Fruit fly (Drosophila melanogaster) whole organism, embryonic: Measurements from ENCODE around the gene CG32713.

Source experiments
- Atf6 ChIP-seq: fragments of 200-800 bp; sonication (Bioruptor generic); IDR thresholded peaks from 2 replicates; pipeline ENCODE4 v1.3.6; 2022; ENCODE audit warnings: missing biosample characterization, missing genetic modification characterization
- B-H1 ChIP-seq: fragments of 200-800 bp; sonication (Bioruptor generic); IDR thresholded peaks from 3 replicates; pipeline ENCODE4 v1.3.6; 2022; ENCODE audit warnings: missing biosample characterization, missing genetic modification characterization
- Bgb ChIP-seq: fragments of 200-800 bp; sonication (Bioruptor generic); IDR thresholded peaks from 2 replicates; pipeline ENCODE4 v1.3.6; 2022; ENCODE audit warnings: missing biosample characterization, missing genetic modification characterization; ENCODE audit not compliant: partially characterized antibody
- CG1024 ChIP-seq: fragments of 200-800 bp; sonication (Bioruptor generic); IDR thresholded peaks from 2 replicates; pipeline ENCODE4 v1.3.6; 2022; ENCODE audit warnings: missing biosample characterization, missing genetic modification characterization
- CG10274 ChIP-seq: fragments of 200-800 bp; sonication (Bioruptor generic); optimal IDR thresholded peaks from 3 replicates; lab custom pipeline; 2017; ENCODE audit warnings: missing biosample characterization, mild to moderate bottlenecking, missing genetic modification characterization
- CG10366 ChIP-seq: fragments of 200-800 bp; sonication (Bioruptor generic); IDR thresholded peaks from 2 replicates; pipeline ENCODE4 v1.3.6; 2022; ENCODE audit warnings: missing biosample characterization, missing genetic modification characterization
- CG11085 ChIP-seq: fragments of 200-800 bp; sonication (Bioruptor generic); IDR thresholded peaks from 2 replicates; pipeline ENCODE4 v1.3.6; 2022; ENCODE audit warnings: missing biosample characterization, missing genetic modification characterization
- CG11504 ChIP-seq: fragments of 200-800 bp; sonication (Bioruptor generic); optimal IDR thresholded peaks from 3 replicates; lab custom pipeline; 2019; ENCODE audit warnings: missing biosample characterization, mild to moderate bottlenecking, missing genetic modification characterization, moderate library complexity
- CG14441 ChIP-seq: fragments of 200-800 bp; sonication (Bioruptor generic); IDR thresholded peaks from 2 replicates; pipeline ENCODE4 v1.3.6; 2022; ENCODE audit warnings: missing biosample characterization, missing genetic modification characterization
- CG1647 ChIP-seq: fragments of 200-800 bp; sonication (Bioruptor generic); optimal IDR thresholded peaks from 3 replicates; lab custom pipeline; 2016; ENCODE audit warnings: missing biosample characterization, missing genetic modification characterization
- CG17359 ChIP-seq: fragments of 200-800 bp; sonication (Bioruptor generic); optimal IDR thresholded peaks from 3 replicates; lab custom pipeline; 2018; ENCODE audit warnings: missing biosample characterization, mild to moderate bottlenecking, missing genetic modification characterization, moderate library complexity
- CG2120 ChIP-seq: fragments of 200-800 bp; sonication (Bioruptor generic); optimal IDR thresholded peaks from 3 replicates; lab custom pipeline; 2016; ENCODE audit warnings: missing biosample characterization, missing genetic modification characterization
- CG4404 ChIP-seq: fragments of 200-800 bp; sonication (Bioruptor generic); IDR thresholded peaks from 2 replicates; pipeline ENCODE4 v1.3.6; 2022; ENCODE audit warnings: missing biosample characterization, missing genetic modification characterization
- CG4820 ChIP-seq: fragments of 200-800 bp; sonication (Bioruptor generic); optimal IDR thresholded peaks from 3 replicates; lab custom pipeline; 2016; ENCODE audit warnings: missing biosample characterization, missing genetic modification characterization
- CG6175 ChIP-seq: fragments of 200-800 bp; sonication (Bioruptor generic); IDR thresholded peaks from 3 replicates; pipeline ENCODE4 v1.3.6; 2022; ENCODE audit warnings: missing biosample characterization, missing genetic modification characterization
- CG6254 ChIP-seq: fragments of 200-800 bp; sonication (Bioruptor generic); optimal IDR thresholded peaks from 3 replicates; lab custom pipeline; 2017; ENCODE audit warnings: mild to moderate bottlenecking, missing biosample characterization, missing genetic modification reagents, missing genetic modification characterization
- CG7786 ChIP-seq: fragments of 200-800 bp; sonication (Bioruptor generic); optimal IDR thresholded peaks from 2 replicates; lab custom pipeline; 2016; ENCODE audit warnings: missing biosample characterization, missing genetic modification characterization
- CG7839 ChIP-seq: fragments of 200-800 bp; sonication (Bioruptor generic); optimal IDR thresholded peaks from 3 replicates; lab custom pipeline; 2018; ENCODE audit warnings: missing biosample characterization, mild to moderate bottlenecking, missing genetic modification characterization, moderate library complexity
- H2.0 ChIP-seq: fragments of 200-800 bp; sonication (Bioruptor generic); IDR thresholded peaks from 2 replicates; pipeline ENCODE4 v1.3.6; 2022; ENCODE audit warnings: missing biosample characterization, missing genetic modification characterization
- Hey ChIP-seq: fragments of 200-800 bp; sonication (Bioruptor generic); optimal IDR thresholded peaks from 3 replicates; lab custom pipeline; 2018; ENCODE audit warnings: missing biosample characterization, mild to moderate bottlenecking, missing genetic modification characterization
- Med ChIP-seq: fragments of 200-800 bp; sonication (Bioruptor generic); peaks from one replicate; lab custom pipeline; 2016; ENCODE audit warnings: missing biosample characterization, missing genetic modification characterization, mild to moderate bottlenecking, inconsistent platforms, moderate library complexity
- Nf-YA ChIP-seq: fragments of 200-800 bp; sonication (Bioruptor generic); IDR thresholded peaks from 2 replicates; pipeline ENCODE4 v1.3.6; 2022; ENCODE audit warnings: missing biosample characterization, missing genetic modification characterization
- Rfx ChIP-seq: fragments of 200-800 bp; sonication (Bioruptor generic); IDR thresholded peaks from 2 replicates; pipeline ENCODE4 v1.3.6; 2022; ENCODE audit warnings: missing biosample characterization, missing genetic modification characterization
- Taf1 ChIP-seq: fragments of 200-800 bp; sonication (Bioruptor generic); IDR thresholded peaks from 2 replicates; pipeline ENCODE4 v1.3.6; 2022; ENCODE audit warnings: missing biosample characterization, missing genetic modification characterization
- Usf ChIP-seq: fragments of 200-800 bp; sonication (Bioruptor generic); optimal IDR thresholded peaks from 2 replicates; lab custom pipeline; 2017; ENCODE audit warnings: missing genotype, missing biosample characterization, missing genetic modification characterization
- Xbp1 ChIP-seq: fragments of 200-800 bp; sonication (Bioruptor generic); optimal IDR thresholded peaks from 3 replicates; lab custom pipeline; 2016; ENCODE audit warnings: missing biosample characterization, mild to moderate bottlenecking, missing genetic modification characterization
- amos ChIP-seq: fragments of 200-800 bp; sonication (Bioruptor generic); IDR thresholded peaks from 2 replicates; pipeline ENCODE4 v1.3.6; 2022; ENCODE audit warnings: missing biosample characterization, missing genetic modification characterization; ENCODE audit not compliant: partially characterized antibody
- ara ChIP-seq: fragments of 200-800 bp; sonication (Bioruptor generic); IDR thresholded peaks from 2 replicates; pipeline ENCODE4 v1.3.6; 2022; ENCODE audit warnings: missing biosample characterization, missing genetic modification characterization
- cwo ChIP-seq: fragments of 200-800 bp; sonication (Bioruptor generic); optimal IDR thresholded peaks from 3 replicates; lab custom pipeline; 2017; ENCODE audit warnings: missing biosample characterization, missing genetic modification characterization, mild to moderate bottlenecking, moderate library complexity, missing genetic modification reagents
- dmrt99B ChIP-seq: fragments of 200-800 bp; sonication (Bioruptor generic); optimal IDR thresholded peaks from 2 replicates; lab custom pipeline; 2018; ENCODE audit warnings: missing biosample characterization, mild to moderate bottlenecking, missing genetic modification characterization, moderate library complexity
- exex ChIP-seq: fragments of 200-800 bp; sonication (Bioruptor generic); optimal IDR thresholded peaks from 4 replicates; lab custom pipeline; 2018; ENCODE audit warnings: missing biosample characterization, mild to moderate bottlenecking, missing genetic modification characterization, moderate library complexity
- fru ChIP-seq: fragments of >200 bp; optimal IDR thresholded peaks from 2 replicates; lab custom pipeline; 2017
- grn ChIP-seq: fragments of 200-800 bp; sonication (Bioruptor generic); optimal IDR thresholded peaks from 3 replicates; lab custom pipeline; 2017; ENCODE audit warnings: missing biosample characterization, missing genetic modification characterization
- ind ChIP-seq: fragments of 200-800 bp; sonication (Bioruptor generic); optimal IDR thresholded peaks from 3 replicates; lab custom pipeline; 2016; ENCODE audit warnings: missing biosample characterization, missing genetic modification characterization
- lilli ChIP-seq: fragments of 200-800 bp; sonication (Bioruptor generic); optimal IDR thresholded peaks from 3 replicates; lab custom pipeline; 2016; ENCODE audit warnings: missing biosample characterization, missing genetic modification characterization
- lola ChIP-seq, 3 experiments: fragments of >200 bp in 2 of 3; fragments of 200-800 bp in 1 of 3; sonication (Bioruptor generic) in 1 of 3; optimal IDR thresholded peaks; 2 replicates each; lab custom pipeline; 2017 to 2019; ENCODE audit warnings: missing biosample characterization in 3 of 3, missing genetic modification characterization in 3 of 3, mild to moderate bottlenecking in 1 of 3, moderate library complexity in 1 of 3
- mirr ChIP-seq: fragments of 200-800 bp; sonication (Bioruptor generic); optimal IDR thresholded peaks from 3 replicates; lab custom pipeline; 2018; ENCODE audit warnings: missing biosample characterization, mild to moderate bottlenecking, missing genetic modification characterization
- nom ChIP-seq: fragments of 200-800 bp; sonication (Bioruptor generic); optimal IDR thresholded peaks from 2 replicates; lab custom pipeline; 2017; ENCODE audit warnings: missing biosample characterization, missing genetic modification characterization, mild to moderate bottlenecking, moderate library complexity, missing genetic modification reagents
- pan ChIP-seq, 4 experiments: fragments of >200 bp in 3 of 4; fragments of 200-800 bp in 1 of 4; sonication (Bioruptor generic) in 1 of 4; optimal IDR thresholded peaks in 3 of 4; IDR thresholded peaks in 1 of 4; 2 replicates each; pipeline versions ENCODE4 v1.3.6 to Lab custom; 2017 to 2022; ENCODE audit warnings: missing biosample characterization in 2 of 4, missing genetic modification characterization in 2 of 4, mixed read lengths in 1 of 4
- row ChIP-seq: fragments of 200-800 bp; sonication (Bioruptor generic); IDR thresholded peaks from 3 replicates; pipeline ENCODE4 v1.3.6; 2022; ENCODE audit warnings: missing biosample characterization, missing genetic modification characterization
- sens ChIP-seq: fragments of 200-800 bp; sonication (Bioruptor generic); peaks from one replicate; lab custom pipeline; 2016; ENCODE audit warnings: missing biosample characterization, missing genetic modification characterization
- sob ChIP-seq: fragments of 200-800 bp; sonication (Bioruptor generic); IDR thresholded peaks from 2 replicates; pipeline ENCODE4 v1.3.6; 2022; ENCODE audit warnings: missing biosample characterization, missing genetic modification characterization
- ssp ChIP-seq: fragments of 200-800 bp; sonication (Bioruptor generic); IDR thresholded peaks from 2 replicates; pipeline ENCODE4 v1.3.6; 2022; ENCODE audit warnings: missing biosample characterization, missing genetic modification characterization
- sug ChIP-seq: fragments of 200-800 bp; optimal IDR thresholded peaks from 2 replicates; lab custom pipeline; 2019; ENCODE audit warnings: missing biosample characterization, mild to moderate bottlenecking, missing genetic modification characterization, moderate library complexity
- tna ChIP-seq: fragments of 200-800 bp; sonication (Bioruptor generic); IDR thresholded peaks from 2 replicates; pipeline ENCODE4 v1.3.6; 2022; ENCODE audit warnings: missing biosample characterization, missing genetic modification characterization; ENCODE audit not compliant: partially characterized antibody
- ttk ChIP-seq: fragments of 200-800 bp; sonication (Bioruptor generic); IDR thresholded peaks from 2 replicates; pipeline ENCODE4 v2.1.2; 2022; ENCODE audit warnings: missing biosample characterization, missing genetic modification characterization
- usp ChIP-seq: fragments of >200 bp; optimal IDR thresholded peaks from 2 replicates; lab custom pipeline; 2017; ENCODE audit warnings: missing biosample characterization, missing genetic modification characterization
- zfh1 ChIP-seq: fragments of 200-800 bp; sonication (Bioruptor generic); IDR thresholded peaks from 3 replicates; pipeline ENCODE4 v1.3.6; 2022; ENCODE audit warnings: missing biosample characterization, missing genetic modification characterization

The CG32713 gene

DNA sequence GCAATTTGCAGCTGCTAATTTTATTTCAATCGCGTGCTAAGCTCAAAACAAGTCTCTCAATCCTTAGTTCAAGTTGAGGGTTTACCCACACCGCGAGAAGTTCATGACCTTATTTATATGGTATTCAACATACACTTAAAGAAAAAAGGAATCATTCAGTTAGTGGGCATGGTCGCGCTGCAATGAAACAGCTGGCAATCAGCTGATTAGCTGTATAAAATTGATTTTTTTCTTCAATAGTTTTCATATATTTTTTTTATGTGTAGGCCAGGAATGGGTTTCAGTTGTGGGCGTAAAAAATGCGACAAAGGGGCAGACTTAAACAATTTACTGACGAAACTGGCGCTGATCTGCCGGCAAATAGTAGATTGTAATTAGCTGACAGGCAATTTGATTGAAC, 41.7 kb upstream of the CG32713 start (continued):
- peak; percentile 24; the same call in 1 of the 2 replicates for TF ChIP-seq sob (GFP tag; lab: Robert Waterston, UW)
- peak; percentile 24 for TF ChIP-seq CG17359 (tag; lab: Kevin White, UChicago)
- TF ChIP-seq CG7839, result peak; percentile 4
- 0 out of 2 replicates have a peak, but pooled peaks have one; percentile 35 for TF ChIP-seq ara (GFP tag; lab: Robert Waterston, UW)
- peak; percentile 35 for TF ChIP-seq CG11504 (tag; lab: Kevin White, UChicago)
- peak; percentile 31; the same call in 1 of the 2 replicates for TF ChIP-seq CG1024 (GFP tag; lab: Robert Waterston, UW)
- 0 out of 2 replicates have a peak, but pooled peaks have one; percentile 35 for TF ChIP-seq CG11085 (GFP tag; lab: Robert Waterston, UW)
- peak; percentile 25; the same call in 1 of the 2 replicates for TF ChIP-seq CG10366
- TF ChIP-seq H2.0, result peak; percentile 24; the same call in 1 of the 2 replicates
- TF ChIP-seq dmrt99B (tag; lab: Kevin White, UChicago), result peak; percentile 14
- TF ChIP-seq CG2120, result peak; percentile 29
- peak; percentile 49 for TF ChIP-seq Rfx (GFP tag; lab: Robert Waterston, UW)
- no peak for TF ChIP-seq CG6175
- no peak for TF ChIP-seq CG6254 (GFP tag; lab: Kevin White, UChicago)
- peak; percentile 22; the same call in 1 of the 2 replicates for TF ChIP-seq Nf-YA
- 0 out of 2 replicates have a peak, but pooled peaks have one; percentile 25 for TF ChIP-seq ttk
- no peak for TF ChIP-seq Taf1 (GFP tag; lab: Robert Waterston, UW)
- TF ChIP-seq Xbp1 (GFP tag; lab: Kevin White, UChicago), result peak; percentile 17
- no peak for TF ChIP-seq ssp (GFP tag; lab: Robert Waterston, UW)
- peak; percentile 31; the same call in 1 of the 3 replicates for TF ChIP-seq zfh1 (GFP tag; lab: Robert Waterston, UW)
- TF ChIP-seq B-H1 (GFP tag; lab: Robert Waterston, UW), result peak; percentile 26; the same call in 1 of the 3 replicates
- no peak for TF ChIP-seq pan (optimal IDR thresholded peaks at IDR 0.05; lab: Kevin White, UChicago)
- peak in 1 of 2 experiments; percentile 34 for TF ChIP-seq pan (GFP tag; optimal IDR thresholded peaks at IDR 0.05 in 1 of 2, IDR thresholded peaks at IDR 0.05 in 1 of 2)
- no peak for TF ChIP-seq amos (GFP tag; lab: Robert Waterston, UW)
- peak; percentile 3 for TF ChIP-seq ind (GFP tag; lab: Kevin White, UChicago)
- peak; percentile 7 for TF ChIP-seq CG4820 (GFP tag; lab: Kevin White, UChicago)
- peak; percentile 4 for TF ChIP-seq CG1647 (GFP tag; lab: Kevin White, UChicago)
- TF ChIP-seq usp (GFP tag; lab: Kevin White, UChicago), result no peak
- peak; percentile 82 for TF ChIP-seq sens (GFP tag; lab: Kevin White, UChicago)
- TF ChIP-seq CG7786 (GFP tag; lab: Kevin White, UChicago), result peak; percentile 4
- TF ChIP-seq tna, result no peak
- TF ChIP-seq CG10274 (GFP tag; lab: Kevin White, UChicago), result no peak
- peak; percentile 42; the same call in 1 of the 2 replicates for TF ChIP-seq CG14441 (GFP tag; lab: Robert Waterston, UW)

DNA sequence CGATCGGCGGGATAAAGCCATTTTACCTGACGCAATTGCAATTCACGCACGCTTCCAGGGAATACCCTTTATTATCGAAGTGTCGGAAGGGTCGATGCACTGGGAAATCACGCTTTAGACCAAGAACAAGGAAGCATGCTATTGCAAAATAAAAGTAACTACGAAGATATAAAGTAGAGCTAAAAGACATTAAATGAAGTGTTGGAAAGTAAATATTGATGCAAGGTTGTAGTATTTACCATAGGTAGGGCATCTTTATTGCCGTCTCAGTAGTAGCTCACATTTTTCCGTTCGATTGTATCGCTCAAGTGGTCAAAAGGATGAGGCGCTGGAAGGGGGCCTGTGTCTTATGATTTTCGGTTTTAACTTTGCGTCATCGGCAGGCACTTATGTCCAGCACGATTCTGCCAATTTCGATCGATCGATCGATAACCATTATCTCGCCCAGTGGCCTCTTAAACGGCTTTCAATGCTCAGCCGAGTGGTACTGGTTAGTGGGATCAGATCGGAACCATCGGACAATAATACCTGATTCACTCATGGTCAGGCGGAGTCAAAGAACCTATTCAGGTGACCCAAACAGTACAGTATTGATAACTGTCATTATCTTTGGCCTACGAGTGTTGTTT, 40.3 kb upstream of the CG32713 start:
- TF ChIP-seq mirr (GFP tag; lab: Kevin White, UChicago) (peak; percentile 48), Hey (peak; percentile 11), fru (lab: Kevin White, UChicago) (no peak), Bgb (GFP tag; lab: Robert Waterston, UW) (no peak), lilli (GFP tag; lab: Kevin White, UChicago) (no peak), grn (GFP tag; lab: Kevin White, UChicago) (peak; percentile 63), CG2120 (peak; percentile 3), CG4404 (GFP tag; lab: Robert Waterston, UW) (no peak), Med (GFP tag; lab: Kevin White, UChicago) (peak; percentile 40), row (GFP tag; lab: Robert Waterston, UW) (0 out of 3 replicates have a peak, but pooled peaks have one; percentile 11), lola (GFP tag; optimal IDR thresholded peaks at IDR 0.05; lab: Kevin White, UChicago) (no peak), sug (tag; lab: Kevin White, UChicago) (peak; percentile 12), Usf (no peak), Atf6 (GFP tag; lab: Robert Waterston, UW) (no peak), nom (GFP tag; lab: Kevin White, UChicago) (no peak), cwo (GFP tag; lab: Kevin White, UChicago) (peak; percentile 60), exex (tag; lab: Kevin White, UChicago) (peak; percentile 58)
